Worm (Caenorhabditis elegans) whole organism, late embryonic: ENCODE data around the gene T10D4.11.

Source experiments
- ama-1 ChIP-seq: fragments of 150-350 bp; optimal IDR thresholded peaks from 2 replicates; lab custom pipeline; 2014
- ceh-2 ChIP-seq: sonication (generic microtip); optimal IDR thresholded peaks from 2 replicates; lab custom pipeline; 2016; ENCODE audit warnings: missing genotype, missing genetic modification characterization, missing compliant biosample characterization
- che-1 ChIP-seq: sonication (generic microtip); optimal IDR thresholded peaks from 2 replicates; lab custom pipeline; 2016; ENCODE audit warnings: mild to moderate bottlenecking, missing genetic modification characterization, missing compliant biosample characterization
- elt-4 ChIP-seq: sonication (generic microtip); optimal IDR thresholded peaks from 2 replicates; lab custom pipeline; 2016; ENCODE audit warnings: missing genetic modification characterization, missing compliant biosample characterization
- fkh-10 ChIP-seq: fragments of 150-350 bp; optimal IDR thresholded peaks from 2 replicates; lab custom pipeline; 2014; ENCODE audit warnings: missing biosample characterization, missing genetic modification reagents, missing genetic modification characterization
- hlh-30 ChIP-seq: sonication (generic microtip); optimal IDR thresholded peaks from 2 replicates; lab custom pipeline; 2017; ENCODE audit warnings: antibody characterized with exemption, missing genetic modification characterization, missing compliant biosample characterization; ENCODE audit not compliant: insufficient read depth
- lin-11 ChIP-seq: fragments of 200-800 bp; sonication (Bioruptor generic); optimal IDR thresholded peaks from 2 replicates; lab custom pipeline; 2018; ENCODE audit warnings: mild to moderate bottlenecking, missing genetic modification characterization, missing compliant biosample characterization
- sdc-2 ChIP-seq: sonication (generic microtip); optimal IDR thresholded peaks from 2 replicates; lab custom pipeline; 2016; ENCODE audit warnings: missing genotype, missing genetic modification characterization, missing compliant biosample characterization

DNA sequence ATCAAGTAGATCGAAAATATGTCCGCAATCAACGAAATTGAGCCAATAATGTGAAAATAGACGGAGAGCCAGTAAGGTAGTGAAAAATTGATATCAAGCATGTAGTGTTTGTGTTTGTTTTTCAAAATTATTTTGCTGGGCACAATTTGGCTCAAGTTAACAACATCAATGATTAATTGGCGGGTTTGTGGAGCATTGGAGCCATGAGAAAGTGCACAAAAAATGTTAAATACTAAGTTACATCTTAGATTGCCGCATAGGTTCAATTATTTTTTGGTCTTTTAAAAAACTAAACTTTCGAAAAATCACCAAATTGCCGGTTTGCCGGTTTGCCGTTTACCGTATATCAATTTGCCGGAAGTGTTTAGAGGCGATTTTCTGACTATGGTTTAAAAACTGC lies 11.6 kb downstream of the T10D4.11 start, which contains the start of gene sri-54:
- TF ChIP-seq fkh-10 (GFP tag; lab: Kevin White, UChicago) (no peak), hlh-30 (tag; lab: Kevin White, UChicago) (no peak), lin-11 (tag; lab: Kevin White, UChicago) (no peak), sdc-2 (tag; lab: Kevin White, UChicago) (no peak), ceh-2 (no peak), elt-4 (tag; lab: Kevin White, UChicago) (no peak), ama-1 (lab: Kevin White, UChicago) (no peak), che-1 (tag; lab: Kevin White, UChicago) (no peak)
